Worm (Caenorhabditis elegans) whole organism, L2 larva: ENCODE measurements around the gene rps-5.

ENCODE experiments used
- R02D3.7 ChIP-seq: fragments of 150-350 bp; optimal IDR thresholded peaks from 2 replicates; lab custom pipeline; 2014; ENCODE audit warnings: missing biosample characterization, missing genetic modification characterization
- ZK546.5 ChIP-seq: sonication (generic microtip); optimal IDR thresholded peaks from 2 replicates; lab custom pipeline; 2017; ENCODE audit warnings: missing biosample characterization, missing genetic modification characterization
- elt-3 ChIP-seq: sonication (generic microtip); optimal IDR thresholded peaks from 2 replicates; lab custom pipeline; 2017; ENCODE audit warnings: missing biosample characterization, missing genetic modification characterization
- lin-11 ChIP-seq: fragments of 150-350 bp; sonication (generic microtip); optimal IDR thresholded peaks from 2 replicates; lab custom pipeline; 2014; ENCODE audit warnings: missing biosample characterization, missing genetic modification characterization, inconsistent platforms, mixed read lengths
- nhr-12 ChIP-seq: fragments of 150-350 bp; optimal IDR thresholded peaks from 2 replicates; lab custom pipeline; 2014; ENCODE audit warnings: missing biosample characterization, missing genetic modification characterization
- nhr-237 ChIP-seq: fragments of 150-350 bp; optimal IDR thresholded peaks from 2 replicates; lab custom pipeline; 2014; ENCODE audit warnings: missing biosample characterization, missing genetic modification characterization
- nhr-6 ChIP-seq: fragments of 150-350 bp; optimal IDR thresholded peaks from 2 replicates; lab custom pipeline; 2014; ENCODE audit warnings: missing biosample characterization, missing genetic modification characterization
- unc-55 ChIP-seq: fragments of 150-350 bp; sonication (generic microtip); optimal IDR thresholded peaks from 3 replicates; lab custom pipeline; 2014; ENCODE audit warnings: missing biosample characterization, missing genetic modification reagents, missing genetic modification characterization

- TF ChIP-seq R02D3.7 (tag; lab: Kevin White, UChicago) (no peak), ZK546.5 (no peak), nhr-6 (no peak), nhr-237 (no peak), elt-3 (no peak), nhr-12 (no peak), unc-55 (GFP tag; lab: Kevin White, UChicago) (no peak), lin-11 (no peak)
Measured at ce11 chrIV:11111898-11112297, 1.1 kb upstream of the rps-5 start.
